Fruit fly (Drosophila melanogaster): ENCODE data around the gene CG18130.

DNA sequence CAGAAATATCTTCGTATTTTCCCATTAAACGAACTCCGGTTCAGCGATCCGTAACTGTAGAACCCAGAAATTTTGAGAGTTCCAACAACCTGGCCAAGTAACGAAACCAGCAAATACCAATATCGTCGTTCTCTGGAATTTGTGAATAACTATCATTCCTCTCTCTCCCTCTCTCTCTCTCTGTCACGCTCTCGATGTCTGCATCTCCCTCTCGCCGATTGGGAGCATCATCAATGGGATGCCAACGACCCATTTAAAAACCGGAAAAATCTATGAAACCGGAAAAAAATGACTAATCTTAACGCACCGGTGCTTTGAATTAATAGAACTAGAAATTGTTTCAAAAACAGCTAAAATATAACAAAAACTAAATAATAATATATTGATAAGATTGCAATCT is 15.0 kb upstream of the CG18130 start:
- TF ChIP-seq toe (GFP tag; optimal IDR thresholded peaks at IDR 0.05) (no peak), kay (GFP tag; ENCODE audit: borderline replicate concordance) (no peak), CG14711 (tag; optimal IDR thresholded peaks at IDR 0.05) (no peak), cic (GFP tag; optimal IDR thresholded peaks at IDR 0.05) (no peak), ovo (GFP tag; optimal IDR thresholded peaks at IDR 0.05) (no peak), tj (GFP tag; optimal IDR thresholded peaks at IDR 0.05) (no peak), Crg-1 (GFP tag; optimal IDR thresholded peaks at IDR 0.05) (no peak), Hr96 (GFP tag; optimal IDR thresholded peaks at IDR 0.05) (no peak), cnc (optimal IDR thresholded peaks at IDR 0.05) (no peak), CG11617 (GFP tag; optimal IDR thresholded peaks at IDR 0.05) (no peak)
